Worm (Caenorhabditis elegans) whole organism, L4 larva: ENCODE data around the gene fipr-2.
"Not testable (repeated sequence)": the region's sequence is repeated elsewhere in the genome, so short reads cannot be mapped to it uniquely, and the experiment has no call there.

ENCODE experiments used
- ama-1 ChIP-seq: fragments of 150-350 bp; optimal IDR thresholded peaks from 2 replicates; lab custom pipeline; 2014; ENCODE audit warnings: inconsistent platforms, mixed read lengths
- dmd-9 ChIP-seq: fragments of 200-800 bp; sonication (Bioruptor generic); IDR thresholded peaks from 2 replicates; pipeline ENCODE4 v1.3.6; 2022; ENCODE audit warnings: missing genetic modification reagents, missing genetic modification characterization, missing compliant biosample characterization
- mdl-1 ChIP-seq, 2 experiments: fragments of 150-350 bp in 1 of 2; sonication (generic microtip) in 1 of 2; optimal IDR thresholded peaks; 2 replicates each; lab custom pipeline; 2014 to 2017; ENCODE audit warnings: missing biosample characterization in 2 of 2, missing genetic modification characterization in 2 of 2
- mes-2 ChIP-seq: sonication (generic microtip); optimal IDR thresholded peaks from 2 replicates; lab custom pipeline; 2016; ENCODE audit warnings: missing genotype, mild to moderate bottlenecking, missing genetic modification characterization, missing compliant biosample characterization; ENCODE audit not compliant: poor library complexity, severe bottlenecking
- nhr-77 ChIP-seq: fragments of 150-350 bp; optimal IDR thresholded peaks from 2 replicates; lab custom pipeline; 2014; ENCODE audit warnings: missing biosample characterization, missing genetic modification characterization

DNA sequence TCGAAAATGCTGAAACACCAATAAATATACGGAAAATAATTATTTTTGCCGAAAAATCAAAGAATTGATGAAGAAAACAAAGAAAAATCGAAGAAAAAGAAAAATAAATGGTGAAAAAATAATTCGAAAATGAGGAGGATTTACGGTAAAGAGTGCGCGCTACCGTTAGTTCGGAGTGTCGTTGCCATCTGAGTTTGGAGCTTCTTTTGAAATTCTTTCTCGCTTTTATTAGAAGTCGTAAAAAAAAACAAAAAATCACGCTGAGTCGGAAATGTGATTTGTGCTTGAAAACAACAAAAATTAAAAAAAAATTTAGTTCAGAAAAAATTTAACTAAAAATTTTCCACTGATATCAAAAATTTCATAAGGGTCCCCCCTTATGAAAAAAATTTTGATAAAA lies 9.1 kb downstream of the fipr-2 start, which contains the start of gene F23H12.10:
- not testable (repeated sequence) for TF ChIP-seq nhr-77; mes-2 (tag; lab: Kevin White, UChicago); dmd-9; ama-1 (lab: Kevin White, UChicago); mdl-1 (tag; optimal IDR thresholded peaks at IDR 0.05; lab: Kevin White, UChicago)
